Fruit fly (Drosophila melanogaster): Measurements from ENCODE around the gene cad.
A peak's percentile ranks its signal among the peaks of the same experiment; 100 is the strongest.

The cad gene

dm6 chr2L:20822025-20822371, 51.5 kb downstream of the cad start (continued):
- TF ChIP-seq CG1024 (GFP tag; IDR thresholded peaks at IDR 0.05), result no peak
- no peak for TF ChIP-seq Mrtf (GFP tag; IDR thresholded peaks at IDR 0.05)
- no peak for TF ChIP-seq sens (GFP tag)
- TF ChIP-seq Dip2 (GFP tag; IDR thresholded peaks at IDR 0.05), result no peak
- no peak for TF ChIP-seq CG14710 (tag; optimal IDR thresholded peaks at IDR 0.05)
- TF ChIP-seq CG3065 (GFP tag; optimal IDR thresholded peaks at IDR 0.05), result no peak
- no peak for TF ChIP-seq CG13775 (GFP tag; optimal IDR thresholded peaks at IDR 0.05)
- no peak for TF ChIP-seq CG13424 (tag; optimal IDR thresholded peaks at IDR 0.05)
- TF ChIP-seq CG2202 (tag; optimal IDR thresholded peaks at IDR 0.05), result no peak
- no peak for TF ChIP-seq Kr (GFP tag; optimal IDR thresholded peaks at IDR 0.05)
- TF ChIP-seq lmd (GFP tag; IDR thresholded peaks at IDR 0.05), result no peak
- TF ChIP-seq CG10209 (GFP tag; optimal IDR thresholded peaks at IDR 0.05), result no peak
- no peak for TF ChIP-seq H2.0 (GFP tag; IDR thresholded peaks at IDR 0.05)
- TF ChIP-seq CG16815 (GFP tag; optimal IDR thresholded peaks at IDR 0.05), result no peak
- TF ChIP-seq CG17568 (GFP tag; optimal IDR thresholded peaks at IDR 0.05), result no peak
- TF ChIP-seq Max (GFP tag; optimal IDR thresholded peaks at IDR 0.05), result no peak
- TF ChIP-seq otp (GFP tag; IDR thresholded peaks at IDR 0.05), result no peak
- TF ChIP-seq CG17912 (GFP tag; optimal IDR thresholded peaks at IDR 0.05), result no peak
- no peak for TF ChIP-seq Hmx (GFP tag; optimal IDR thresholded peaks at IDR 0.05)
- no peak for TF ChIP-seq CG4328 (GFP tag; optimal IDR thresholded peaks at IDR 0.05)
- TF ChIP-seq run (tag; optimal IDR thresholded peaks at IDR 0.05), result no peak
- no peak for TF ChIP-seq chinmo (GFP tag; IDR thresholded peaks at IDR 0.05; ENCODE audit: partially characterized antibody)
- TF ChIP-seq Hr3 (GFP tag; optimal IDR thresholded peaks at IDR 0.05), result no peak
- TF ChIP-seq ken (GFP tag; IDR thresholded peaks at IDR 0.05), result 0 out of 3 replicates have a peak, but pooled peaks have one; percentile 7
- TF ChIP-seq Dp (GFP tag; optimal IDR thresholded peaks at IDR 0.05), result no peak
- no peak for TF ChIP-seq psq (GFP tag; optimal IDR thresholded peaks at IDR 0.05)
- no peak for TF ChIP-seq CG33557 (GFP tag; optimal IDR thresholded peaks at IDR 0.05)
- no peak for TF ChIP-seq Six4 (GFP tag; optimal IDR thresholded peaks at IDR 0.05)
- TF ChIP-seq lola (GFP tag; optimal IDR thresholded peaks at IDR 0.05), result no peak
- no peak for TF ChIP-seq CG18764 (GFP tag; optimal IDR thresholded peaks at IDR 0.05)
- TF ChIP-seq CG11456 (GFP tag; IDR thresholded peaks at IDR 0.05), result no peak
- peak; percentile 12 for TF ChIP-seq sug (tag; optimal IDR thresholded peaks at IDR 0.05)
- no peak for TF ChIP-seq sqz (GFP tag; optimal IDR thresholded peaks at IDR 0.05)
- no peak for TF ChIP-seq Xbp1 (GFP tag; optimal IDR thresholded peaks at IDR 0.05)
- no peak for TF ChIP-seq emc (GFP tag; optimal IDR thresholded peaks at IDR 0.05)
- TF ChIP-seq CG15011 (GFP tag; optimal IDR thresholded peaks at IDR 0.05), result no peak
- TF ChIP-seq chm (GFP tag; IDR thresholded peaks at IDR 0.05), result no peak
- no peak for TF ChIP-seq kni (GFP tag; optimal IDR thresholded peaks at IDR 0.05)
- no peak for TF ChIP-seq fru (optimal IDR thresholded peaks at IDR 0.05)
- TF ChIP-seq cato (GFP tag; optimal IDR thresholded peaks at IDR 0.05; ENCODE audit: borderline replicate concordance), result no peak
- no peak for TF ChIP-seq corto (GFP tag; optimal IDR thresholded peaks at IDR 0.05)
- no peak for TF ChIP-seq inv (GFP tag; IDR thresholded peaks at IDR 0.05; ENCODE audit: partially characterized antibody)
- TF ChIP-seq CG17612 (GFP tag; IDR thresholded peaks at IDR 0.05), result no peak
- no peak for TF ChIP-seq CG3847 (GFP tag; IDR thresholded peaks at IDR 0.05)
- TF ChIP-seq CG4404 (GFP tag; IDR thresholded peaks at IDR 0.05), result no peak
- no peak for TF ChIP-seq HHEX (GFP tag; optimal IDR thresholded peaks at IDR 0.05)
- no peak for TF ChIP-seq CG14050 (GFP tag; IDR thresholded peaks at IDR 0.05)
- no peak for TF ChIP-seq CG1792 (GFP tag; optimal IDR thresholded peaks at IDR 0.05)
- TF ChIP-seq pnt (GFP tag; optimal IDR thresholded peaks at IDR 0.05), result no peak
- no peak for TF ChIP-seq CG2120 (GFP tag; optimal IDR thresholded peaks at IDR 0.05)
- no peak for TF ChIP-seq gcm2 (GFP tag; optimal IDR thresholded peaks at IDR 0.05)
- no peak for TF ChIP-seq CG32772 (GFP tag; IDR thresholded peaks at IDR 0.05)
- TF ChIP-seq bsh (GFP tag; optimal IDR thresholded peaks at IDR 0.05), result no peak

Data from whole organism, embryonic.